Fruit fly (Drosophila melanogaster): ENCODE measurements around the gene CG32199.

- no peak for TF ChIP-seq MESR4 (GFP tag; optimal IDR thresholded peaks at IDR 0.05)
- no peak for TF ChIP-seq disco-r (GFP tag; optimal IDR thresholded peaks at IDR 0.05)
- no peak for TF ChIP-seq CG12391 (tag; optimal IDR thresholded peaks at IDR 0.05)
- no peak for TF ChIP-seq nerfin-1 (tag; optimal IDR thresholded peaks at IDR 0.05)
- no peak for TF ChIP-seq Jarid2 (GFP tag; optimal IDR thresholded peaks at IDR 0.05)
- no peak for TF ChIP-seq dimm (GFP tag; IDR thresholded peaks at IDR 0.05)
- no peak for TF ChIP-seq h (optimal IDR thresholded peaks at IDR 0.05)
Observed at dm6 chr3L:18643222-18643621, 31.5 kb downstream of the CG32199 start.

Data from whole organism, embryonic.